Fruit fly (Drosophila melanogaster) whole organism, embryonic: Measurements from ENCODE around the gene ArfGAP3.

Source experiments
- Atf6 ChIP-seq: fragments of 200-800 bp; sonication (Bioruptor generic); IDR thresholded peaks from 2 replicates; pipeline ENCODE4 v1.3.6; 2022; ENCODE audit warnings: missing biosample characterization, missing genetic modification characterization
- Bteb2 ChIP-seq: fragments of 200-800 bp; sonication (Bioruptor generic); optimal IDR thresholded peaks from 2 replicates; lab custom pipeline; 2016; ENCODE audit warnings: missing biosample characterization, missing genetic modification characterization
- CG10462 ChIP-seq: fragments of 200-800 bp; sonication (Bioruptor generic); optimal IDR thresholded peaks from 2 replicates; lab custom pipeline; 2016; ENCODE audit warnings: missing biosample characterization, missing genetic modification characterization
- CG11247 ChIP-seq: fragments of 200-800 bp; sonication (Bioruptor generic); IDR thresholded peaks from 2 replicates; pipeline ENCODE4 v1.3.6; 2022; ENCODE audit warnings: missing biosample characterization, missing genetic modification characterization
- CG11695 ChIP-seq: fragments of 200-800 bp; sonication (Bioruptor generic); IDR thresholded peaks from 3 replicates; pipeline ENCODE4 v1.3.6; 2022; ENCODE audit warnings: missing biosample characterization, missing genetic modification characterization
- CG13424 ChIP-seq: fragments of 200-800 bp; sonication (Bioruptor generic); optimal IDR thresholded peaks from 2 replicates; lab custom pipeline; 2019; ENCODE audit warnings: missing biosample characterization, mild to moderate bottlenecking, missing genetic modification characterization, moderate library complexity
- CG15601 ChIP-seq: fragments of 200-800 bp; sonication (Bioruptor generic); optimal IDR thresholded peaks from 3 replicates; lab custom pipeline; 2019; ENCODE audit warnings: missing biosample characterization, mild to moderate bottlenecking, missing genetic modification characterization, moderate library complexity
- CG1602 ChIP-seq: fragments of 200-800 bp; sonication (Bioruptor generic); optimal IDR thresholded peaks from 3 replicates; lab custom pipeline; 2016; ENCODE audit warnings: missing biosample characterization, missing genetic modification characterization
- CG17359 ChIP-seq: fragments of 200-800 bp; sonication (Bioruptor generic); optimal IDR thresholded peaks from 3 replicates; lab custom pipeline; 2018; ENCODE audit warnings: missing biosample characterization, mild to moderate bottlenecking, missing genetic modification characterization, moderate library complexity
- CG2202 ChIP-seq: fragments of 200-800 bp; sonication (Bioruptor generic); optimal IDR thresholded peaks from 2 replicates; lab custom pipeline; 2018; ENCODE audit warnings: missing biosample characterization, mild to moderate bottlenecking, missing genetic modification characterization
- CG3163 ChIP-seq: fragments of 200-800 bp; sonication (Bioruptor generic); optimal IDR thresholded peaks from 3 replicates; lab custom pipeline; 2016; ENCODE audit warnings: missing biosample characterization, missing genetic modification characterization
- CG33557 ChIP-seq: fragments of 200-800 bp; sonication (Bioruptor generic); optimal IDR thresholded peaks from 2 replicates; lab custom pipeline; 2019; ENCODE audit warnings: missing biosample characterization, mild to moderate bottlenecking, missing genetic modification characterization, moderate library complexity
- CG4282 ChIP-seq: fragments of 200-800 bp; sonication (Bioruptor generic); optimal IDR thresholded peaks from 2 replicates; lab custom pipeline; 2016; ENCODE audit warnings: missing biosample characterization, missing genetic modification characterization
- CG4360 ChIP-seq: fragments of 200-800 bp; sonication (Bioruptor generic); IDR thresholded peaks from 2 replicates; pipeline ENCODE4 v1.3.6; 2022; ENCODE audit warnings: missing biosample characterization, missing genetic modification characterization
- CG4404 ChIP-seq: fragments of 200-800 bp; sonication (Bioruptor generic); IDR thresholded peaks from 2 replicates; pipeline ENCODE4 v1.3.6; 2022; ENCODE audit warnings: missing biosample characterization, missing genetic modification characterization
- CG5245 ChIP-seq: fragments of 200-800 bp; sonication (Bioruptor generic); optimal IDR thresholded peaks from 3 replicates; lab custom pipeline; 2016; ENCODE audit warnings: missing biosample characterization, missing genetic modification characterization
- CG7745 ChIP-seq: fragments of 200-800 bp; sonication (Bioruptor generic); optimal IDR thresholded peaks from 2 replicates; lab custom pipeline; 2018; ENCODE audit warnings: missing biosample characterization, mild to moderate bottlenecking, missing genetic modification characterization, moderate library complexity
- CG9727 ChIP-seq: fragments of 200-800 bp; sonication (Bioruptor generic); optimal IDR thresholded peaks from 3 replicates; lab custom pipeline; 2017; ENCODE audit warnings: missing biosample characterization, mild to moderate bottlenecking, missing genetic modification characterization
- ERR ChIP-seq: fragments of 200-800 bp; sonication (Bioruptor generic); optimal IDR thresholded peaks from 2 replicates; lab custom pipeline; 2016; ENCODE audit warnings: missing biosample characterization, missing genetic modification characterization
- Hmr ChIP-seq: fragments of 200-800 bp; sonication (Bioruptor generic); optimal IDR thresholded peaks from 3 replicates; lab custom pipeline; 2017; ENCODE audit warnings: mild to moderate bottlenecking, missing biosample characterization, missing genetic modification reagents, missing genetic modification characterization
- MESR4 ChIP-seq: fragments of 200-800 bp; sonication (Bioruptor generic); optimal IDR thresholded peaks from 2 replicates; lab custom pipeline; 2018; ENCODE audit warnings: missing biosample characterization, mild to moderate bottlenecking, missing genetic modification characterization, moderate library complexity
- Pdp1 ChIP-seq, 2 experiments: fragments of 200-800 bp; sonication (Bioruptor generic); optimal IDR thresholded peaks; 3 replicates each; lab custom pipeline; 2016; ENCODE audit warnings: missing biosample characterization in 2 of 2, missing genetic modification characterization in 2 of 2, mild to moderate bottlenecking in 1 of 2, moderate library complexity in 1 of 2
- Vsx1 ChIP-seq: fragments of 200-800 bp; sonication (Bioruptor generic); optimal IDR thresholded peaks from 2 replicates; lab custom pipeline; 2017; ENCODE audit warnings: missing biosample characterization, mild to moderate bottlenecking, missing genetic modification characterization, missing genetic modification reagents
- abd-A ChIP-seq: fragments of 200-800 bp; sonication (Bioruptor generic); optimal IDR thresholded peaks from 3 replicates; lab custom pipeline; 2019; ENCODE audit warnings: missing biosample characterization, mild to moderate bottlenecking, missing genetic modification characterization, moderate library complexity
- amos ChIP-seq: fragments of 200-800 bp; sonication (Bioruptor generic); IDR thresholded peaks from 2 replicates; pipeline ENCODE4 v1.3.6; 2022; ENCODE audit warnings: missing biosample characterization, missing genetic modification characterization; ENCODE audit not compliant: partially characterized antibody
- ap ChIP-seq: fragments of 200-800 bp; sonication (Bioruptor generic); IDR thresholded peaks from 2 replicates; pipeline ENCODE4 v1.3.6; 2022; ENCODE audit warnings: missing biosample characterization, missing genetic modification characterization
- croc ChIP-seq: fragments of 200-800 bp; sonication (Bioruptor generic); conservative IDR thresholded peaks from 3 replicates; pipeline ENCODE4 v1.3.6; 2022; ENCODE audit warnings: missing biosample characterization, missing genetic modification characterization
- crp ChIP-seq, 2 experiments: fragments of 200-800 bp; sonication (Bioruptor generic); optimal IDR thresholded peaks; 2 replicates in 1 of 2; 3 replicates in 1 of 2; lab custom pipeline; 2017; ENCODE audit warnings: missing biosample characterization in 2 of 2, missing genetic modification characterization in 2 of 2, mild to moderate bottlenecking in 1 of 2, moderate library complexity in 1 of 2
- dmrt99B ChIP-seq: fragments of 200-800 bp; sonication (Bioruptor generic); optimal IDR thresholded peaks from 2 replicates; lab custom pipeline; 2018; ENCODE audit warnings: missing biosample characterization, mild to moderate bottlenecking, missing genetic modification characterization, moderate library complexity
- fd102C ChIP-seq: fragments of 200-800 bp; sonication (Bioruptor generic); optimal IDR thresholded peaks from 2 replicates; lab custom pipeline; 2018; ENCODE audit warnings: missing biosample characterization, mild to moderate bottlenecking, missing genetic modification characterization, moderate library complexity
- ind ChIP-seq: fragments of 200-800 bp; sonication (Bioruptor generic); optimal IDR thresholded peaks from 3 replicates; lab custom pipeline; 2016; ENCODE audit warnings: missing biosample characterization, missing genetic modification characterization
- inv ChIP-seq: fragments of 200-800 bp; sonication (Bioruptor generic); IDR thresholded peaks from 2 replicates; pipeline ENCODE4 v1.3.6; 2022; ENCODE audit warnings: missing biosample characterization, missing genetic modification characterization; ENCODE audit not compliant: partially characterized antibody
- jing ChIP-seq: fragments of 200-800 bp; sonication (Bioruptor generic); optimal IDR thresholded peaks from 2 replicates; lab custom pipeline; 2018; ENCODE audit warnings: missing biosample characterization, mild to moderate bottlenecking, missing genetic modification characterization
- jumu ChIP-seq: fragments of 200-800 bp; sonication (Bioruptor generic); optimal IDR thresholded peaks from 3 replicates; lab custom pipeline; 2016; ENCODE audit warnings: missing biosample characterization, missing genetic modification characterization
- nau ChIP-seq: fragments of 200-800 bp; sonication (Bioruptor generic); optimal IDR thresholded peaks from 3 replicates; lab custom pipeline; 2017; ENCODE audit warnings: missing biosample characterization, mild to moderate bottlenecking, missing genetic modification characterization, missing genetic modification reagents
- pzg ChIP-seq: fragments of 200-800 bp; sonication (Bioruptor generic); optimal IDR thresholded peaks from 3 replicates; lab custom pipeline; 2018; ENCODE audit warnings: missing biosample characterization, mild to moderate bottlenecking, missing genetic modification characterization, moderate library complexity
- sob ChIP-seq: fragments of 200-800 bp; sonication (Bioruptor generic); IDR thresholded peaks from 2 replicates; pipeline ENCODE4 v1.3.6; 2022; ENCODE audit warnings: missing biosample characterization, missing genetic modification characterization
- sug ChIP-seq: fragments of 200-800 bp; optimal IDR thresholded peaks from 2 replicates; lab custom pipeline; 2019; ENCODE audit warnings: missing biosample characterization, mild to moderate bottlenecking, missing genetic modification characterization, moderate library complexity
- tll ChIP-seq, 2 experiments: fragments of 200-800 bp in 1 of 2; fragments of >200 bp in 1 of 2; sonication (Bioruptor generic) in 1 of 2; optimal IDR thresholded peaks; 2 replicates each; lab custom pipeline; 2017 to 2019; ENCODE audit warnings: missing biosample characterization in 2 of 2, missing genetic modification characterization in 2 of 2, mild to moderate bottlenecking in 1 of 2, moderate library complexity in 1 of 2
- vfl ChIP-seq: fragments of 200-800 bp; sonication (Bioruptor generic); optimal IDR thresholded peaks from 2 replicates; lab custom pipeline; 2016; ENCODE audit warnings: missing biosample characterization, missing genetic modification characterization

Gene ArfGAP3

DNA sequence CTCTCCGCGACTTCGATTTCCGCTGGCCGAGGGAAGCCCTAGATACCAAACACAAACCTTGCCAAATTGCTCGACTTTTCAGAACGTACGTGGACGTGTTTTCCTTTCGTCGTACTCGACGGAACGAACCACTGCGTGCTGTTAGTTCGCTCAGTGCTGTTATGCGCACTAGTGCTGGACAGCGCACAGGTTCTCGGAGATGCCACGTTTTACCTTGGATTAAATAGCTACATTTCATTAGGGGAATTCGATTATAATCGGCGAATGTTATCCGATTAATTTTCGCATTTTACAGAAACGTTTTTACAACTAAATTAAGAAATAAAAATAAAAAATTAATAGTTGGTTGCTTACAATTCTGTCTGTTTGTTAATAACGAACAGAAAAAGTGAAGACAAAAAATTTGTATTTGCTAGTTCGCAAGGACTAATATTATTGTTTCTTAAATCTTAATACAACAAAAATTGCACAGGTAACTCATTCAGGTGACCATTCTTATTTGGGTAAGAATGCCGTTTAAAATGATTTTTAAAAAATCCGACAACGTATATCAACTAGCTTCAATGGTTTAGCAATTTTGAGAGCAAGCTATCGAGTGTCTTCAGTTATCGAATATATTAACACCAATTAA lies at the start of gene ArfGAP3, which contains the start of gene CG32452 (continued):
- TF ChIP-seq CG9727 (GFP tag; lab: Kevin White, UChicago) (peak; percentile 78), MESR4 (GFP tag; lab: Kevin White, UChicago) (peak; percentile 98), CG11695 (GFP tag; lab: Robert Waterston, UW) (peak; percentile 48; the same call in 2 of the 3 replicates), jumu (GFP tag; lab: Kevin White, UChicago) (peak; percentile 39), Hmr (GFP tag; lab: Kevin White, UChicago) (peak; percentile 72), crp (GFP tag; optimal IDR thresholded peaks at IDR 0.05; lab: Kevin White, UChicago) (peak in 1 of 2 experiments; percentile 44), CG15601 (peak; percentile 77), nau (GFP tag; lab: Kevin White, UChicago) (peak; percentile 4), Pdp1 (GFP tag; optimal IDR thresholded peaks at IDR 0.05; lab: Kevin White, UChicago) (peak; percentile 51 to 67), Vsx1 (GFP tag; lab: Kevin White, UChicago) (no peak), CG11247 (GFP tag; lab: Robert Waterston, UW) (peak; percentile 80), ap (GFP tag; lab: Robert Waterston, UW) (peak; percentile 44), CG4404 (GFP tag; lab: Robert Waterston, UW) (peak; percentile 69; the same call in 1 of the 2 replicates), CG2202 (tag; lab: Kevin White, UChicago) (peak; percentile 22), ERR (peak; percentile 34), CG3163 (peak; percentile 20), CG7745 (tag; lab: Kevin White, UChicago) (no peak), pzg (peak; percentile 76), dmrt99B (peak; percentile 69), Atf6 (GFP tag; lab: Robert Waterston, UW) (peak; percentile 67), fd102C (GFP tag; lab: Kevin White, UChicago) (no peak), jing (GFP tag; lab: Kevin White, UChicago) (no peak), Bteb2 (GFP tag; lab: Kevin White, UChicago) (peak; percentile 52), abd-A (no peak), CG17359 (tag; lab: Kevin White, UChicago) (peak; percentile 60), croc (peak; percentile 26; the same call in 1 of the 3 replicates), vfl (GFP tag; lab: Kevin White, UChicago) (peak; percentile 37), inv (peak; percentile 47), ind (GFP tag; lab: Kevin White, UChicago) (peak; percentile 78), CG1602 (peak; percentile 74), CG13424 (tag; lab: Kevin White, UChicago) (peak; percentile 83), sob (peak; percentile 73), CG4360 (GFP tag; lab: Robert Waterston, UW) (no peak), amos (GFP tag; lab: Robert Waterston, UW) (peak; percentile 72), CG10462 (GFP tag; lab: Kevin White, UChicago) (peak; percentile 61), CG33557 (GFP tag; lab: Kevin White, UChicago) (peak; percentile 61), CG4282 (GFP tag; lab: Kevin White, UChicago) (no peak), tll (GFP tag; optimal IDR thresholded peaks at IDR 0.05; lab: Kevin White, UChicago) (no peak), sug (tag; lab: Kevin White, UChicago) (peak; percentile 73), CG5245 (peak; percentile 30)
